Worm (Caenorhabditis elegans) whole organism, young adult: ENCODE data around the gene Y39C12A.9.
A peak's percentile ranks its signal among the peaks of the same experiment; 100 is the strongest.

Experiments used
- B0019.2 ChIP-seq: fragments of 200-800 bp; sonication (Bioruptor generic); conservative IDR thresholded peaks from 2 replicates; pipeline ENCODE4 v1.3.6; 2022; ENCODE audit warnings: missing genetic modification reagents, missing genetic modification characterization, missing compliant biosample characterization
- B0336.3 ChIP-seq: fragments of 200-800 bp; sonication (Bioruptor generic); IDR thresholded peaks from 2 replicates; pipeline ENCODE4 v1.3.6; 2022; ENCODE audit warnings: missing genetic modification characterization, missing compliant biosample characterization
- C06A6.2 ChIP-seq: fragments of 200-800 bp; sonication (Bioruptor generic); conservative IDR thresholded peaks from 2 replicates; pipeline ENCODE4 v1.3.6; 2022; ENCODE audit warnings: missing genetic modification characterization, missing compliant biosample characterization
- C17E4.6 ChIP-seq: fragments of 200-800 bp; sonication (Bioruptor generic); IDR thresholded peaks from 2 replicates; pipeline ENCODE4 v1.3.6; 2022; ENCODE audit warnings: missing genetic modification reagents, missing genetic modification characterization, missing compliant biosample characterization
- F10E7.11 ChIP-seq: sonication (generic microtip); optimal IDR thresholded peaks from 2 replicates; lab custom pipeline; 2017; ENCODE audit warnings: mild to moderate bottlenecking, missing genetic modification characterization, moderate library complexity, missing compliant biosample characterization
- F23B12.7 ChIP-seq: sonication (generic microtip); optimal IDR thresholded peaks from 2 replicates; lab custom pipeline; 2017; ENCODE audit warnings: missing genetic modification characterization, mild to moderate bottlenecking, missing compliant biosample characterization, antibody characterized with exemption, moderate library complexity; ENCODE audit not compliant: insufficient read depth
- F33H1.4 ChIP-seq: fragments of 200-800 bp; sonication (Bioruptor generic); IDR thresholded peaks from 2 replicates; pipeline ENCODE4 v1.3.6; 2022; ENCODE audit warnings: missing genetic modification reagents, missing genetic modification characterization, missing compliant biosample characterization
- F39B2.1 ChIP-seq: fragments of 200-800 bp; sonication (Bioruptor generic); IDR thresholded peaks from 2 replicates; pipeline ENCODE4 v1.3.6; 2022; ENCODE audit warnings: missing genetic modification reagents, missing genetic modification characterization, missing compliant biosample characterization
- F52B5.7 ChIP-seq: sonication (generic microtip); optimal IDR thresholded peaks from 2 replicates; lab custom pipeline; 2016; ENCODE audit warnings: mild to moderate bottlenecking, missing genetic modification characterization, missing compliant biosample characterization
- K11D2.4 ChIP-seq: fragments of 200-800 bp; sonication (Bioruptor generic); IDR thresholded peaks from 2 replicates; pipeline ENCODE4 v1.3.6; 2022; ENCODE audit warnings: missing genetic modification reagents, missing genetic modification characterization, missing compliant biosample characterization
- K12H6.12 ChIP-seq: fragments of 200-800 bp; sonication (Bioruptor generic); optimal IDR thresholded peaks from 2 replicates; lab custom pipeline; 2018; ENCODE audit warnings: mild to moderate bottlenecking, missing genetic modification characterization, missing compliant biosample characterization
- Y67H2A.10 ChIP-seq: fragments of 200-800 bp; sonication (Bioruptor generic); conservative IDR thresholded peaks from 2 replicates; pipeline ENCODE4 v1.3.6; 2022; ENCODE audit warnings: missing genetic modification reagents, missing genetic modification characterization, missing compliant biosample characterization
- ZK185.1 ChIP-seq: sonication (generic microtip); optimal IDR thresholded peaks from 2 replicates; lab custom pipeline; 2016; ENCODE audit warnings: mild to moderate bottlenecking, missing genetic modification characterization, missing compliant biosample characterization; ENCODE audit not compliant: poor library complexity, severe bottlenecking
- aptf-2 ChIP-seq: fragments of 200-800 bp; sonication (Bioruptor generic); conservative IDR thresholded peaks from 2 replicates; pipeline ENCODE4 v1.3.6; 2022; ENCODE audit warnings: missing genetic modification reagents, missing genetic modification characterization, missing compliant biosample characterization
- attf-3 ChIP-seq: fragments of 200-800 bp; sonication (Bioruptor generic); conservative IDR thresholded peaks from 2 replicates; pipeline ENCODE4 v1.3.6; 2022; ENCODE audit warnings: missing genetic modification reagents, missing genetic modification characterization, missing compliant biosample characterization
- attf-6 ChIP-seq: fragments of 200-800 bp; sonication (Bioruptor generic); IDR thresholded peaks from 2 replicates; pipeline ENCODE4 v1.3.6; 2022; ENCODE audit warnings: missing genetic modification reagents, missing genetic modification characterization, missing compliant biosample characterization
- ccch-3 ChIP-seq: fragments of 200-800 bp; sonication (Bioruptor generic); optimal IDR thresholded peaks from 2 replicates; lab custom pipeline; 2018; ENCODE audit warnings: mild to moderate bottlenecking, missing genetic modification characterization, missing compliant biosample characterization
- cebp-1 ChIP-seq, 2 experiments: fragments of 200-800 bp in 1 of 2; sonication (Bioruptor generic) in 1 of 2; sonication (generic microtip) in 1 of 2; IDR thresholded peaks in 1 of 2; optimal IDR thresholded peaks in 1 of 2; 2 replicates each; pipeline versions ENCODE4 v1.3.6 to Lab custom; 2017 to 2022; ENCODE audit warnings: missing compliant biosample characterization in 2 of 2, missing genetic modification characterization in 2 of 2, mild to moderate bottlenecking in 1 of 2, missing genetic modification reagents in 1 of 2, moderate library complexity in 1 of 2
- ceh-100 ChIP-seq: fragments of 200-800 bp; sonication (Bioruptor generic); IDR thresholded peaks from 2 replicates; pipeline ENCODE4 v1.3.6; 2022; ENCODE audit warnings: missing genetic modification reagents, missing genetic modification characterization, missing compliant biosample characterization
- ceh-27 ChIP-seq: fragments of 200-800 bp; sonication (Bioruptor generic); optimal IDR thresholded peaks from 2 replicates; lab custom pipeline; 2018; ENCODE audit warnings: mild to moderate bottlenecking, missing genetic modification characterization, moderate library complexity, missing compliant biosample characterization
- die-1 ChIP-seq: sonication (generic microtip); optimal IDR thresholded peaks from 2 replicates; lab custom pipeline; 2016; ENCODE audit warnings: missing genotype, mild to moderate bottlenecking, missing genetic modification characterization, missing compliant biosample characterization
- egl-18 ChIP-seq: fragments of 200-800 bp; sonication (Bioruptor generic); IDR thresholded peaks from 2 replicates; pipeline ENCODE4 v1.3.6; 2022; ENCODE audit warnings: missing genetic modification reagents, missing genetic modification characterization, missing compliant biosample characterization
- ekl-4 ChIP-seq: fragments of 200-800 bp; sonication (Bioruptor generic); IDR thresholded peaks from 2 replicates; pipeline ENCODE4 v1.3.6; 2022; ENCODE audit warnings: missing genetic modification reagents, missing genetic modification characterization, missing compliant biosample characterization
- him-1 ChIP-seq: sonication (generic microtip); optimal IDR thresholded peaks from 2 replicates; lab custom pipeline; 2016; ENCODE audit warnings: missing genotype, missing genetic modification reagents, missing genetic modification characterization, missing compliant biosample characterization
- hlh-26 ChIP-seq: fragments of 200-800 bp; sonication (Bioruptor generic); conservative IDR thresholded peaks from 2 replicates; pipeline ENCODE4 v1.3.6; 2022; ENCODE audit warnings: missing genetic modification reagents, missing genetic modification characterization, missing compliant biosample characterization
- hsf-1 ChIP-seq: fragments of 200-800 bp; sonication (Bioruptor generic); IDR thresholded peaks from 2 replicates; pipeline ENCODE4 v1.3.6; 2022; ENCODE audit warnings: missing genetic modification reagents, missing genetic modification characterization, missing compliant biosample characterization
- lag-1 ChIP-seq: fragments of 200-800 bp; sonication (Bioruptor generic); IDR thresholded peaks from 2 replicates; pipeline ENCODE4 v1.3.6; 2022; ENCODE audit warnings: missing genetic modification reagents, missing genetic modification characterization, missing compliant biosample characterization
- let-526 ChIP-seq: fragments of 200-800 bp; sonication (Bioruptor generic); IDR thresholded peaks from 2 replicates; pipeline ENCODE4 v1.3.6; 2022; ENCODE audit warnings: missing genetic modification reagents, missing genetic modification characterization, missing compliant biosample characterization
- lin-26 ChIP-seq: fragments of 200-800 bp; sonication (Bioruptor generic); IDR thresholded peaks from 2 replicates; pipeline ENCODE4 v1.3.6; 2022; ENCODE audit warnings: missing genetic modification reagents, missing genetic modification characterization, missing compliant biosample characterization
- lin-40 ChIP-seq: sonication (generic microtip); optimal IDR thresholded peaks from 2 replicates; lab custom pipeline; 2016; ENCODE audit warnings: missing genetic modification characterization, mild to moderate bottlenecking, missing compliant biosample characterization, missing genotype, missing genetic modification reagents
- lir-1 ChIP-seq: fragments of 200-800 bp; sonication (Bioruptor generic); conservative IDR thresholded peaks from 2 replicates; pipeline ENCODE4 v1.3.6; 2022; ENCODE audit warnings: missing genetic modification reagents, missing genetic modification characterization, missing compliant biosample characterization
- lsl-1 ChIP-seq: fragments of 200-800 bp; sonication (Bioruptor generic); optimal IDR thresholded peaks from 2 replicates; lab custom pipeline; 2018; ENCODE audit warnings: mild to moderate bottlenecking, missing genetic modification characterization, moderate library complexity, missing compliant biosample characterization
- lsy-27 ChIP-seq: sonication (generic microtip); optimal IDR thresholded peaks from 2 replicates; lab custom pipeline; 2017; ENCODE audit warnings: missing genetic modification characterization, mild to moderate bottlenecking, missing compliant biosample characterization, antibody characterized with exemption, missing genotype, borderline replicate concordance; ENCODE audit not compliant: insufficient read depth
- mel-28 ChIP-seq: sonication (generic microtip); optimal IDR thresholded peaks from 2 replicates; lab custom pipeline; 2016; ENCODE audit warnings: borderline replicate concordance, mild to moderate bottlenecking, missing genetic modification characterization, missing compliant biosample characterization
- mes-4 ChIP-seq: sonication (generic microtip); optimal IDR thresholded peaks from 2 replicates; lab custom pipeline; 2016; ENCODE audit warnings: missing genotype, missing genetic modification characterization, missing compliant biosample characterization
- mxl-1 ChIP-seq: sonication (generic microtip); optimal IDR thresholded peaks from 2 replicates; lab custom pipeline; 2016; ENCODE audit warnings: missing genetic modification characterization, missing compliant biosample characterization
- nfyb-1 ChIP-seq: fragments of 200-800 bp; sonication (Bioruptor generic); IDR thresholded peaks from 2 replicates; pipeline ENCODE4 v1.3.6; 2022; ENCODE audit warnings: missing genetic modification reagents, missing genetic modification characterization, missing compliant biosample characterization
- nhr-120 ChIP-seq: fragments of 200-800 bp; sonication (Bioruptor generic); IDR thresholded peaks from 2 replicates; pipeline ENCODE4 v1.3.6; 2022; ENCODE audit warnings: missing genetic modification characterization, missing compliant biosample characterization
- rpc-1 ChIP-seq, 2 experiments: fragments of 150-350 bp in 1 of 2; sonication (generic microtip) in 1 of 2; optimal IDR thresholded peaks; 2 replicates each; lab custom pipeline; 2014 to 2018; ENCODE audit warnings: missing biosample characterization in 1 of 2, missing genetic modification characterization in 1 of 2, missing genetic modification reagents in 1 of 2, missing genotype in 1 of 2
- sea-2 ChIP-seq: fragments of 200-800 bp; sonication (Bioruptor generic); IDR thresholded peaks from 2 replicates; pipeline ENCODE4 v1.3.6; 2022; ENCODE audit warnings: missing genetic modification characterization, missing compliant biosample characterization
- tbp1 ChIP-seq: fragments of 200-800 bp; sonication (Bioruptor generic); optimal IDR thresholded peaks from 2 replicates; lab custom pipeline; 2018; ENCODE audit warnings: mild to moderate bottlenecking, missing genetic modification characterization, missing compliant biosample characterization
- zfh-2 ChIP-seq: fragments of 200-800 bp; sonication (Bioruptor generic); conservative IDR thresholded peaks from 2 replicates; pipeline ENCODE4 v1.3.6; 2022; ENCODE audit warnings: missing genetic modification reagents, missing genetic modification characterization, missing compliant biosample characterization
- ztf-3 ChIP-seq: fragments of 200-800 bp; sonication (Bioruptor generic); optimal IDR thresholded peaks from 2 replicates; lab custom pipeline; 2018; ENCODE audit warnings: mild to moderate bottlenecking, missing genetic modification characterization, missing compliant biosample characterization
- ztf-6 ChIP-seq: fragments of 200-800 bp; sonication (Bioruptor generic); IDR thresholded peaks from 2 replicates; pipeline ENCODE4 v1.3.6; 2022; ENCODE audit warnings: missing genetic modification reagents, missing genetic modification characterization, missing compliant biosample characterization

Gene Y39C12A.9

DNA sequence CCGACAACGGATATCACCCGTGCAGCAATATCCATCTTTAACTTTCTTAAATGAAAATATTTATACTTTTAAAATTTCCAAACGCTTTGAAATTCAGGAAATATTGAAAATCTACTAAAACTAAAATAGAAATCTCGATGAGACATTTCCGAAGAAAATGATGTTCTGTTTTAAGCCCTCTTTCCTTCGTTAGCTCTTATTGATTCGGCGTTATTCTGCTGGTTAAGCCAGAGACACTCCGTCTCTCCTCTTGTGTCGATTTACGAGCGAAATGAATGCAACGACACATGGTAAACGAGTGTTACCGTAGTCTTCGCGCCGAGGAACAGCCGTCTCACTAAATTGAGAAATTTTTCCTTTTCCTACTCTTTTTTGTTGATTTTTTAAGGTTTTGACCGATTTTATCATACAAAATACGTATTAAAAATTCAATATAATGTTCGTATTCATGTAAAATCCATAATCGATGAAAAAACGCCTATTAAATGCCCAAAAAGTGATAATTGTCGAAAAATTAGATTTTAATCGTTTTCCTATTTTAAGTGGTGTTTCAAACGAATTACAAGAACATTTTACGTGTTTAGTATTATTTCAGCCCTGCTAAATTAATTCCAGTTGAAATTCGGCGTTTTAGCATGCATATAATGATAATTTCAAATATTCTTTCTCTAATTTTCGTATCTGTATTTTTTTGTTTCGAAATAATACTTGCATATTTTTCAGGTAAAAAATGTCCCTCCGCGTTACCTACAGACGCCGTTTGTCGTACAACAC lies 9.4 kb upstream of the Y39C12A.9 start, which contains the start of the genes ppm-1.H and rpl-34 (continued):
- peak; percentile 64 for TF ChIP-seq F23B12.7
- no peak for TF ChIP-seq ceh-100 (GFP tag; lab: Robert Waterston, UW)
- peak; percentile 40; the same call in 1 of the 2 replicates for TF ChIP-seq attf-3 (GFP tag; lab: Robert Waterston, UW)
- TF ChIP-seq rpc-1 (optimal IDR thresholded peaks at IDR 0.05; lab: Kevin White, UChicago) = no peak
- no peak for TF ChIP-seq rpc-1 (tag; optimal IDR thresholded peaks at IDR 0.05; lab: Kevin White, UChicago)
- TF ChIP-seq ZK185.1 (tag; lab: Kevin White, UChicago) = no peak
- TF ChIP-seq C17E4.6 (GFP tag; lab: Robert Waterston, UW) = no peak
- no peak for TF ChIP-seq hlh-26 (GFP tag; lab: Robert Waterston, UW)
- TF ChIP-seq lir-1 (GFP tag; lab: Robert Waterston, UW) = no peak
- TF ChIP-seq hsf-1 (GFP tag; lab: Robert Waterston, UW) = no peak
- peak; percentile 76 for TF ChIP-seq lsl-1 (GFP tag; lab: Kevin White, UChicago)
- TF ChIP-seq F10E7.11 (tag; lab: Kevin White, UChicago) = no peak
- no peak for TF ChIP-seq mxl-1 (tag; lab: Kevin White, UChicago)
- no peak for TF ChIP-seq Y67H2A.10
- TF ChIP-seq zfh-2 (GFP tag; lab: Robert Waterston, UW) = no peak
- no peak for TF ChIP-seq egl-18
- no peak for TF ChIP-seq ccch-3
- no peak for TF ChIP-seq mel-28
- TF ChIP-seq nhr-120 (GFP tag; lab: Robert Waterston, UW) = no peak
- no peak for TF ChIP-seq F52B5.7 (tag; lab: Kevin White, UChicago)
- no peak for TF ChIP-seq B0336.3 (GFP tag; lab: Robert Waterston, UW)
- TF ChIP-seq nfyb-1 (GFP tag; lab: Robert Waterston, UW) = no peak
- TF ChIP-seq B0019.2 = no peak
- TF ChIP-seq die-1 (tag; lab: Kevin White, UChicago) = no peak
- no peak for TF ChIP-seq lag-1 (GFP tag; lab: Robert Waterston, UW)
- no peak for TF ChIP-seq ztf-3 (GFP tag; lab: Kevin White, UChicago)
- no peak for TF ChIP-seq cebp-1 (GFP tag; IDR thresholded peaks at IDR 0.05; lab: Robert Waterston, UW)
- no peak for TF ChIP-seq cebp-1 (tag; optimal IDR thresholded peaks at IDR 0.05; lab: Kevin White, UChicago)
- TF ChIP-seq mes-4 (tag; lab: Kevin White, UChicago) = no peak
- peak; percentile 74 for TF ChIP-seq F33H1.4
- no peak for TF ChIP-seq lin-40 (tag; lab: Kevin White, UChicago)
- no peak for TF ChIP-seq ekl-4
- TF ChIP-seq K12H6.12 (tag; lab: Kevin White, UChicago) = no peak
- no peak for TF ChIP-seq let-526 (GFP tag; lab: Robert Waterston, UW)
- TF ChIP-seq lin-26 (GFP tag; lab: Robert Waterston, UW) = no peak
- TF ChIP-seq tbp1 (GFP tag; lab: Kevin White, UChicago) = no peak
- peak; percentile 8 for TF ChIP-seq ceh-27 (GFP tag; lab: Kevin White, UChicago)
- TF ChIP-seq aptf-2 (GFP tag; lab: Robert Waterston, UW) = no peak
- TF ChIP-seq attf-6 (GFP tag; lab: Robert Waterston, UW) = no peak
- TF ChIP-seq K11D2.4 (GFP tag; lab: Robert Waterston, UW) = 0 out of 2 replicates have a peak, but pooled peaks have one; percentile 18
- no peak for TF ChIP-seq ztf-6
- no peak for TF ChIP-seq C06A6.2 (GFP tag; lab: Robert Waterston, UW)
- no peak for TF ChIP-seq sea-2
- TF ChIP-seq F39B2.1 = no peak
- no peak for TF ChIP-seq lsy-27 (tag; lab: Kevin White, UChicago)
- no peak for TF ChIP-seq him-1 (tag; lab: Kevin White, UChicago)
